Worm (Caenorhabditis elegans): ENCODE results near the gene ilcr-2.

DNA sequence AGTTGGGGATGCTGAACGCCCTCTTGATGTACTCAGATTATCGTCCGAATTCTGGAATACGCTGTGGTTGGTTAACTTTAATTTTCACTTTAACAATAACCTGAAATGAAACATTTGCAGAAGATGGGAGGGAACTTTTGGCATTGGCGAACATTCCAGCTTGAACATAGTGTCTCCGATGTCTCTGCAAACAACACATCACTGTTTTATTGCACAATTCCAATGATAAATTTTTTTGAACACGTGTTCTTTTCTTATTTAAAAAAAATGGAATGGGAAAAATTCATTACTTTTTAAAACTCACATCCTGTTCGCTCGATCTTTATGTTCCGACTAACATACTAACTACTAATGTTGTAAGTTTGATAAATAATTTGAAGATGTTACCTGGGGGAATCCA is 25.4 kb downstream of the ilcr-2 start, which contains the start of gene fzy-1:
- TF ChIP-seq aha-1 (tag) (no peak), snpc-4 (tag; optimal IDR thresholded peaks at IDR 0.05) (no peak), cey-2 (tag; optimal IDR thresholded peaks at IDR 0.05; ENCODE audit: borderline replicate concordance, insufficient read depth) (no peak), hlh-11 (tag; optimal IDR thresholded peaks at IDR 0.05) (no peak), lir-3 (tag; optimal IDR thresholded peaks at IDR 0.05) (no peak)
